Worm (Caenorhabditis elegans): ENCODE results near the gene ddx-15.

The ddx-15 gene

ce11 chrIII:5568679-5569078, 22.8 kb downstream of the ddx-15 start, which contains the start of gene nspb-12 (continued):
- no peak for TF ChIP-seq madf-3 (GFP tag; IDR thresholded peaks at IDR 0.05)
- no peak for TF ChIP-seq Y53G8AR.9 (GFP tag; conservative IDR thresholded peaks at IDR 0.05)
- no peak for TF ChIP-seq aptf-3 (GFP tag; IDR thresholded peaks at IDR 0.05)
- TF ChIP-seq zfh-2 (GFP tag; conservative IDR thresholded peaks at IDR 0.05), result no peak
- TF ChIP-seq ztf-3 (GFP tag; optimal IDR thresholded peaks at IDR 0.05), result no peak
- no peak for TF ChIP-seq let-607 (tag; optimal IDR thresholded peaks at IDR 0.05)
- no peak for TF ChIP-seq attf-3 (GFP tag; conservative IDR thresholded peaks at IDR 0.05)

- TF ChIP-seq aptf-3 (GFP tag; IDR thresholded peaks at IDR 0.05) (0 out of 2 replicates have a peak, but pooled peaks have one; percentile 12), ztf-22 (GFP tag; optimal IDR thresholded peaks at IDR 0.05) (no peak)
Measured at ce11 chrIII:5568265-5568664, 23.3 kb downstream of the ddx-15 start.

DNA sequence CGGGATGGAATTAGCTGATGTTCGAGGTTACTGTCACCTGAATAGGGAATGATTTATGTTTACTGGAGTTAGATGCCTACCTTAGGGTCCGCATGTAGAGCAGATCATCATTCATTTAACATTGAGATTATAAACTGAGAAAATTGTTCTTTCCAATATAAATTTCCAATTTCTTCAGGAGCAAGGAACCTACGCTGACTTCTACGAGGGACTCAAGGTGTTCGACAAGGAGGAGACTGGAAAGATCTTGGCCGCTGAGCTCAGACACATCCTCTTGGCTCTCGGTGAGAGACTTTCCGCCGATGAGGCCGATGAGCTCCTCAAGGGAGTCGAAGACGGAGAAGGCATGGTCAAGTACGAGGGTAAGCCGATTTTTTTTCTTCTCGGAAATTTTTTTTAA, 25.0 kb downstream of the ddx-15 start:
- no peak for TF ChIP-seq aptf-2 (GFP tag; conservative IDR thresholded peaks at IDR 0.05)

ce11 chrIII:5565699-5566098, 25.8 kb downstream of the ddx-15 start:
- TF ChIP-seq let-607 (tag; optimal IDR thresholded peaks at IDR 0.05) (no peak), hmg-20 (GFP tag; IDR thresholded peaks at IDR 0.05) (no peak), sdz-38 (tag; optimal IDR thresholded peaks at IDR 0.05) (no peak), let-526 (GFP tag; IDR thresholded peaks at IDR 0.05) (no peak), Y67H2A.10 (GFP tag; conservative IDR thresholded peaks at IDR 0.05) (no peak), ceh-27 (GFP tag; optimal IDR thresholded peaks at IDR 0.05) (peak; percentile 2), aptf-3 (GFP tag; IDR thresholded peaks at IDR 0.05) (no peak), rcor-1 (GFP tag; IDR thresholded peaks at IDR 0.05) (no peak)

DNA sequence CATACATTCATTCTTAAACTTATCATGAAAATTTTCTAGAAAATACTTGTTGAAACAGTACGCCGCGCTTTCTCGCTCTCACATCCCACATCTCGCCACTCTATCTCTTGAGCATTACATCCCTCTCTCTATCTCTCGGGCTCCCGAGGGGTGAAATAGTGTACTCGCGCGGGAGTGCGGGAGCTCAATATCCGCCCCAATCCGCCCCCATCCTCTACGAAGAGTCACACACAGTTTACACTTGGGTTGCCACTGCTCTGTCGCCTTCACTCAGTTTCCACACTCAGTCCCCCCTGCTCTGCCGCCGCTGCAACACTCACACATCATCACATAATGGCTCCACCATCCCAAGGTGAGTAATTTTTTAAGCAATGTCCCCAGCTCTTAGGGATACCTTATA, 26.7 kb downstream of the ddx-15 start, which contains the start of gene mlc-3:
Gene mlc-3 (plus strand): TSS at position 227 of the 400 bp plus-strand sequence.
- TF ChIP-seq nhr-80 (tag; optimal IDR thresholded peaks at IDR 0.05) (no peak), F23B12.7 (tag; optimal IDR thresholded peaks at IDR 0.05; ENCODE audit: insufficient read depth) (no peak), zfh-2 (GFP tag; conservative IDR thresholded peaks at IDR 0.05) (peak; percentile 64), attf-6 (GFP tag; IDR thresholded peaks at IDR 0.05) (no peak), F33H1.4 (GFP tag; IDR thresholded peaks at IDR 0.05) (no peak), efl-1 (GFP tag; optimal IDR thresholded peaks at IDR 0.05) (no peak), nhr-179 (tag; optimal IDR thresholded peaks at IDR 0.05) (no peak), lin-54 (GFP tag; optimal IDR thresholded peaks at IDR 0.05) (no peak), gei-17 (GFP tag; optimal IDR thresholded peaks at IDR 0.05) (no peak), C17E4.6 (GFP tag; IDR thresholded peaks at IDR 0.05) (no peak), ekl-4 (GFP tag; IDR thresholded peaks at IDR 0.05) (no peak), B0019.2 (GFP tag; conservative IDR thresholded peaks at IDR 0.05) (no peak), ztf-3 (GFP tag; optimal IDR thresholded peaks at IDR 0.05) (no peak), T07F8.4 (tag; optimal IDR thresholded peaks at IDR 0.05) (no peak), ets-4 (GFP tag; optimal IDR thresholded peaks at IDR 0.05) (no peak), hmg-1.2 (GFP tag; IDR thresholded peaks at IDR 0.05) (no peak), lag-1 (GFP tag; IDR thresholded peaks at IDR 0.05) (no peak), cebp-2 (GFP tag; IDR thresholded peaks at IDR 0.05) (no peak), egl-18 (GFP tag; IDR thresholded peaks at IDR 0.05) (no peak), ztf-26 (tag; optimal IDR thresholded peaks at IDR 0.05) (no peak), ztf-6 (GFP tag; IDR thresholded peaks at IDR 0.05) (no peak), cebp-1 (GFP tag; IDR thresholded peaks at IDR 0.05) (no peak), cebp-1 (tag; optimal IDR thresholded peaks at IDR 0.05) (peak; percentile 15), nfyb-1 (GFP tag; IDR thresholded peaks at IDR 0.05) (no peak), repo-1 (tag; optimal IDR thresholded peaks at IDR 0.05) (no peak), akir-1 (GFP tag; optimal IDR thresholded peaks at IDR 0.05) (no peak), him-1 (tag; optimal IDR thresholded peaks at IDR 0.05) (peak; percentile 47), ztf-28 (GFP tag; IDR thresholded peaks at IDR 0.05) (0 out of 2 replicates have a peak, but pooled peaks have one; percentile 69), lsl-1 (GFP tag; optimal IDR thresholded peaks at IDR 0.05) (no peak)

Measured in whole organism, young adult.